Worm (Caenorhabditis elegans) whole organism, late embryonic: ENCODE results near the gene calu-1.

ENCODE experiments used
- ama-1 ChIP-seq: fragments of 150-350 bp; optimal IDR thresholded peaks from 2 replicates; lab custom pipeline; 2014
- ceh-2 ChIP-seq: sonication (generic microtip); optimal IDR thresholded peaks from 2 replicates; lab custom pipeline; 2016; ENCODE audit warnings: missing genotype, missing genetic modification characterization, missing compliant biosample characterization
- dve-1 ChIP-seq: sonication (generic microtip); optimal IDR thresholded peaks from 2 replicates; lab custom pipeline; 2017; ENCODE audit warnings: antibody characterized with exemption, mild to moderate bottlenecking, missing genetic modification characterization, missing compliant biosample characterization
- ets-4 ChIP-seq: sonication (generic microtip); optimal IDR thresholded peaks from 2 replicates; lab custom pipeline; 2016; ENCODE audit warnings: missing genetic modification characterization, missing compliant biosample characterization
- fax-1 ChIP-seq: sonication (generic microtip); optimal IDR thresholded peaks from 2 replicates; lab custom pipeline; 2016; ENCODE audit warnings: missing genotype, missing genetic modification characterization, missing compliant biosample characterization
- fkh-10 ChIP-seq: fragments of 150-350 bp; optimal IDR thresholded peaks from 2 replicates; lab custom pipeline; 2014; ENCODE audit warnings: missing biosample characterization, missing genetic modification reagents, missing genetic modification characterization
- fkh-6 ChIP-seq: sonication (generic microtip); optimal IDR thresholded peaks from 2 replicates; lab custom pipeline; 2016; ENCODE audit warnings: missing genetic modification characterization, missing compliant biosample characterization
- lin-11 ChIP-seq: fragments of 200-800 bp; sonication (Bioruptor generic); optimal IDR thresholded peaks from 2 replicates; lab custom pipeline; 2018; ENCODE audit warnings: mild to moderate bottlenecking, missing genetic modification characterization, missing compliant biosample characterization
- odd-2 ChIP-seq: sonication (generic microtip); optimal IDR thresholded peaks from 2 replicates; lab custom pipeline; 2017; ENCODE audit warnings: antibody characterized with exemption, mild to moderate bottlenecking, missing genetic modification characterization, missing compliant biosample characterization
- pha-2 ChIP-seq: sonication (generic microtip); optimal IDR thresholded peaks from 2 replicates; lab custom pipeline; 2017; ENCODE audit warnings: mild to moderate bottlenecking, missing genetic modification characterization, missing compliant biosample characterization
- pqm-1 ChIP-seq: sonication (generic microtip); optimal IDR thresholded peaks from 2 replicates; lab custom pipeline; 2016; ENCODE audit warnings: missing genetic modification characterization, missing compliant biosample characterization
- tbx-2 ChIP-seq: sonication (generic microtip); optimal IDR thresholded peaks from 2 replicates; lab custom pipeline; 2016; ENCODE audit warnings: missing genetic modification characterization, missing compliant biosample characterization
- unc-86 ChIP-seq: sonication (generic microtip); optimal IDR thresholded peaks from 2 replicates; lab custom pipeline; 2016; ENCODE audit warnings: missing genetic modification characterization, missing compliant biosample characterization

DNA sequence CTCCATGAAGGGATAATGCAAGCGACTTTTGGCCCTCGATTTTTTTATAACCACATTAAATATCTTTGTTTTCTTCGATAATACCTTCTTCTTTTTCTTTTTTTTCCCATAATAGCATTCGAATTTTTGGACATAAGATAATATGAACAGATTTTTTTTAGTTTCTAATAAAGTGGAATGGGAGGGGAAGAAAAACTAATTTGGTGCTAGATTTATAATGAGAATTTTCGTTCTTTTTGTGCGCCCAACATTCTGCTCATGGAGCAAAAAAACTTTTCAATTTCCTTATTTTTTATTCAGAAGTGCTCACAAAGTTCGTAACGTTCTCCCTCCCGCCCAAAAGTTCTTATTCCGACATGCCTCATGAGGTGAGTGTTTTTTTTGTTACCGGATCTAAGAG is 45.1 kb upstream of the calu-1 start, which contains the start of gene ZC449.8:
- no peak for TF ChIP-seq unc-86 (tag; lab: Kevin White, UChicago)
- no peak for TF ChIP-seq ama-1 (lab: Kevin White, UChicago)
- TF ChIP-seq ets-4 = no peak
- no peak for TF ChIP-seq fax-1 (tag; lab: Kevin White, UChicago)
- no peak for TF ChIP-seq lin-11 (tag; lab: Kevin White, UChicago)
- no peak for TF ChIP-seq fkh-6
- TF ChIP-seq fkh-10 (GFP tag; lab: Kevin White, UChicago) = no peak
- TF ChIP-seq pha-2 (tag; lab: Kevin White, UChicago) = no peak
- TF ChIP-seq tbx-2 (tag; lab: Kevin White, UChicago) = no peak
- no peak for TF ChIP-seq odd-2
- no peak for TF ChIP-seq dve-1 (tag; lab: Kevin White, UChicago)
- TF ChIP-seq ceh-2 = no peak
- TF ChIP-seq pqm-1 (tag; lab: Kevin White, UChicago) = no peak
